Worm (Caenorhabditis elegans) whole organism, young adult: ENCODE data around the gene ZK721.3.

Experiments used
- B0019.2 ChIP-seq: fragments of 200-800 bp; sonication (Bioruptor generic); conservative IDR thresholded peaks from 2 replicates; pipeline ENCODE4 v1.3.6; 2022; ENCODE audit warnings: missing genetic modification reagents, missing genetic modification characterization, missing compliant biosample characterization
- B0035.1 ChIP-seq: sonication (generic microtip); optimal IDR thresholded peaks from 2 replicates; lab custom pipeline; 2016; ENCODE audit warnings: missing genetic modification characterization, mild to moderate bottlenecking, missing compliant biosample characterization, missing genotype, missing genetic modification reagents
- C17E4.6 ChIP-seq: fragments of 200-800 bp; sonication (Bioruptor generic); IDR thresholded peaks from 2 replicates; pipeline ENCODE4 v1.3.6; 2022; ENCODE audit warnings: missing genetic modification reagents, missing genetic modification characterization, missing compliant biosample characterization
- F33H1.4 ChIP-seq: fragments of 200-800 bp; sonication (Bioruptor generic); IDR thresholded peaks from 2 replicates; pipeline ENCODE4 v1.3.6; 2022; ENCODE audit warnings: missing genetic modification reagents, missing genetic modification characterization, missing compliant biosample characterization
- Y67H2A.10 ChIP-seq: fragments of 200-800 bp; sonication (Bioruptor generic); conservative IDR thresholded peaks from 2 replicates; pipeline ENCODE4 v1.3.6; 2022; ENCODE audit warnings: missing genetic modification reagents, missing genetic modification characterization, missing compliant biosample characterization
- attf-5 ChIP-seq: fragments of 200-800 bp; sonication (Bioruptor generic); optimal IDR thresholded peaks from 2 replicates; lab custom pipeline; 2018; ENCODE audit warnings: mild to moderate bottlenecking, missing genetic modification characterization, missing compliant biosample characterization
- let-526 ChIP-seq: fragments of 200-800 bp; sonication (Bioruptor generic); IDR thresholded peaks from 2 replicates; pipeline ENCODE4 v1.3.6; 2022; ENCODE audit warnings: missing genetic modification reagents, missing genetic modification characterization, missing compliant biosample characterization
- lsl-1 ChIP-seq: fragments of 200-800 bp; sonication (Bioruptor generic); optimal IDR thresholded peaks from 2 replicates; lab custom pipeline; 2018; ENCODE audit warnings: mild to moderate bottlenecking, missing genetic modification characterization, moderate library complexity, missing compliant biosample characterization
- mes-4 ChIP-seq: sonication (generic microtip); optimal IDR thresholded peaks from 2 replicates; lab custom pipeline; 2016; ENCODE audit warnings: missing genotype, missing genetic modification characterization, missing compliant biosample characterization
- nfya-1 ChIP-seq: sonication (generic microtip); optimal IDR thresholded peaks from 2 replicates; lab custom pipeline; 2017; ENCODE audit warnings: antibody characterized with exemption, missing compliant biosample characterization, missing genetic modification characterization, borderline replicate concordance; ENCODE audit not compliant: insufficient read depth
- nhr-27 ChIP-seq: fragments of 200-800 bp; sonication (Bioruptor generic); optimal IDR thresholded peaks from 2 replicates; lab custom pipeline; 2018; ENCODE audit warnings: mild to moderate bottlenecking, missing genetic modification characterization, moderate library complexity, missing compliant biosample characterization
- pbrm-1 ChIP-seq: fragments of 200-800 bp; sonication (Bioruptor generic); IDR thresholded peaks from 2 replicates; pipeline ENCODE4 v1.3.6; 2022; ENCODE audit warnings: missing genetic modification reagents, missing genetic modification characterization, missing compliant biosample characterization
- snpc-4 ChIP-seq, 5 experiments: fragments of 150-350 bp in 1 of 5; sonication (generic microtip) in 4 of 5; optimal IDR thresholded peaks; 2 replicates each; lab custom pipeline; 2014 to 2018; ENCODE audit warnings: missing genetic modification characterization in 5 of 5, missing biosample characterization in 3 of 5, antibody characterized with exemption in 2 of 5, mild to moderate bottlenecking in 2 of 5, missing compliant biosample characterization in 2 of 5, missing genotype in 2 of 5, moderate library complexity in 2 of 5, missing genetic modification reagents in 1 of 5
- unc-130 ChIP-seq: sonication (generic microtip); optimal IDR thresholded peaks from 2 replicates; lab custom pipeline; 2016; ENCODE audit warnings: missing genetic modification reagents, missing genetic modification characterization, missing compliant biosample characterization

DNA sequence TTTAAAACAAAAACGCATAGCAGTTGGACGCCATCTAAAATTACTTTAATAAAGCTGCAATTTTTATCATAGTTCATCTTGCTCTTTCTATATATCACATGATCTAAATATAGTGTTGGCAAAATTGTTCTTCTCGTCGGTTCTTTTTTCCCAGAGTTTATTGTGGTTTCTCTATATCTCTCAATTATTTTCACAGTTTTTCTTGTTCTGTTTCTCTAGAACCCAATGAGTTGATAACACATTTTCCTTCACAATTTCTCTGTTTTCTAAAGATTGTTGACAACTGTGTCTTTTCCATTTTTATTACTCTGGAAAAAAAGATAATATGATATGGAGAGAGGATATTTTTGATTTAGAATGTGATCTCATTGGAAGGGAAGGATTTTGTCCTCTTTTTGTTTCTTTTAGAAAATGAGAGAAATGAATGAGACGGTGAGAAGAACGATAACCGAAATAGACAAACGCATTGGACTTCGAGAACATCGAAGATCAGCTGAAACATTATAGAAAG lies 30.0 kb upstream of the ZK721.3 start:
- no peak for TF ChIP-seq snpc-4 (GFP tag; optimal IDR thresholded peaks at IDR 0.05; lab: Kevin White, UChicago)
- TF ChIP-seq snpc-4 (tag; optimal IDR thresholded peaks at IDR 0.05; lab: Kevin White, UChicago), result no peak
- no peak for TF ChIP-seq attf-5
- no peak for TF ChIP-seq unc-130 (GFP tag; lab: Kevin White, UChicago)
- no peak for TF ChIP-seq C17E4.6 (GFP tag; lab: Robert Waterston, UW)
- TF ChIP-seq let-526, result no peak
- TF ChIP-seq B0019.2 (GFP tag; lab: Robert Waterston, UW), result no peak
- no peak for TF ChIP-seq nfya-1
- no peak for TF ChIP-seq F33H1.4 (GFP tag; lab: Robert Waterston, UW)
- TF ChIP-seq Y67H2A.10 (GFP tag; lab: Robert Waterston, UW), result no peak
- no peak for TF ChIP-seq pbrm-1 (GFP tag; lab: Robert Waterston, UW)
- no peak for TF ChIP-seq lsl-1
- TF ChIP-seq nhr-27, result no peak
- no peak for TF ChIP-seq mes-4 (tag; lab: Kevin White, UChicago)
- no peak for TF ChIP-seq B0035.1 (tag; lab: Kevin White, UChicago)
